Worm (Caenorhabditis elegans): Measurements from ENCODE around the gene T05A8.1.

T05A8.1 gene

DNA sequence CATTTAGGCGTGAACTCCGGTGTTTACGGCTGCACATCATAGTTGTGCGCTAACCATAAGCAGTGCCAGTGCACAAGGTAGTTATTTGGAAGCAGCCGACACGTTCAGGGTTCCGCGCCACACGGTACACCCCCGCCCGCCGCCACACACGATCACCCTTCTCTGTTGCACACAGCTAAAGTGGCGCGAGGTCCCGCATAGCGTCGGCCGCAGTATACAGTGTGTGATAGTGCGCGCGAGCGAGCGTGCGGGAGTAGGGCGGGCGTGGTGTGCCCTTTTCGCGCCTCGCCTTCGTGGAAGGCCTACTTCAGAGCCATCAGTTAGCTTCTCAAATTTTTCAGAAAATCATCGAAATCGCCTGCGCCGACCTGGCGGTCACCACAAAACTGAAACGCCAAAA lies 27.1 kb upstream of the T05A8.1 start (continued):
- TF ChIP-seq ZK185.1 (tag; optimal IDR thresholded peaks at IDR 0.05; ENCODE audit: poor library complexity, severe bottlenecking) = no peak

DNA sequence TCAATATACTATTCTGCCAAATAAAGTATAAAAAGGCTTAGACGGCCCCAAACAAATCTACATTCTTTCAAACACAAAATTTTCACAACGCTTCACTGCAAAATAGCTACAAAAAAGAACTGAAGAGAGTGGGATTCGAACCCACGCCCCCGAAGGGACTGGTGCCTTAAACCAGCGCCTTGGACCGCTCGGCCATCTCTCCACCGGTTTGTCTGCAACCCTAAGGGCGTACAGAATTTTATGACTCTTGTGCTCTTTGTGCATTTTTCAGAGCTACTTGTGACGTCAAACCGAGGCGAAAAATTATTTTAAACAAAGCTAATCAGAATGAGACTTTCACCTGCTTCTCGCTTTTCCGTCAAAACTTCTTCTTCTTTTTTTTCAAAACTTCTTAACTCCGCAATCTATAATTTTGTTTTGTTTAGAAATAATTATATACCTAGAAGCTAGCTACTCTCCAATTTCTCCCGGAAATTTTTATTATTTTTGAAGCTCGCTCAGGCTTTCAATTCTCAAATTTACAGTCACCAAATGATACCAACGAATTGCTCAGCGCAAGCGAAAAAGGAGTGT lies 26.4 kb upstream of the T05A8.1 start, which contains the start of gene T05A8.8:
TSS of gene T05A8.8 (plus strand) at position 523 of the 573 bp plus-strand sequence.
- TF ChIP-seq bed-2 (GFP tag; IDR thresholded peaks at IDR 0.05) (no peak), hmg-1.2 (GFP tag; IDR thresholded peaks at IDR 0.05) (peak; percentile 23; the same call in 1 of the 2 replicates), madf-6 (GFP tag; IDR thresholded peaks at IDR 0.05) (peak; percentile 32; the same call in 1 of the 2 replicates), efl-1 (GFP tag; optimal IDR thresholded peaks at IDR 0.05) (no peak), Y53G8AR.9 (GFP tag; conservative IDR thresholded peaks at IDR 0.05) (no peak), hlh-26 (GFP tag; conservative IDR thresholded peaks at IDR 0.05) (no peak), xnd-1 (tag; optimal IDR thresholded peaks at IDR 0.05) (no peak), lir-1 (GFP tag; conservative IDR thresholded peaks at IDR 0.05) (no peak), ztf-22 (GFP tag; optimal IDR thresholded peaks at IDR 0.05) (no peak), nfyb-1 (GFP tag; IDR thresholded peaks at IDR 0.05) (0 out of 2 replicates have a peak, but pooled peaks have one; percentile 14), D2030.7 (GFP tag; IDR thresholded peaks at IDR 0.05) (peak; percentile 45), F23B12.7 (tag; optimal IDR thresholded peaks at IDR 0.05; ENCODE audit: insufficient read depth) (no peak), unc-130 (GFP tag; optimal IDR thresholded peaks at IDR 0.05) (no peak), ZK185.1 (tag; optimal IDR thresholded peaks at IDR 0.05; ENCODE audit: poor library complexity, severe bottlenecking) (no peak), F39B2.1 (GFP tag; IDR thresholded peaks at IDR 0.05) (no peak), sea-2 (GFP tag; IDR thresholded peaks at IDR 0.05) (no peak), snpc-1.1 (tag; optimal IDR thresholded peaks at IDR 0.05; ENCODE audit: insufficient read depth) (no peak), ets-4 (GFP tag; optimal IDR thresholded peaks at IDR 0.05) (no peak), lin-26 (GFP tag; IDR thresholded peaks at IDR 0.05) (peak; percentile 50; the same call in 1 of the 2 replicates), tlf-1 (GFP tag; optimal IDR thresholded peaks at IDR 0.05) (no peak), hsf-1 (GFP tag; IDR thresholded peaks at IDR 0.05) (0 out of 2 replicates have a peak, but pooled peaks have one; percentile 15), B0261.1 (tag; optimal IDR thresholded peaks at IDR 0.05) (no peak), unc-62 (GFP tag; optimal IDR thresholded peaks at IDR 0.05) (no peak), nfya-1 (tag; optimal IDR thresholded peaks at IDR 0.05; ENCODE audit: borderline replicate concordance, insufficient read depth) (no peak), F33H1.4 (GFP tag; IDR thresholded peaks at IDR 0.05) (no peak), dpl-1 (GFP tag; optimal IDR thresholded peaks at IDR 0.05) (no peak), nhr-120 (GFP tag; IDR thresholded peaks at IDR 0.05) (0 out of 2 replicates have a peak, but pooled peaks have one; percentile 40), snpc-4 (GFP tag; optimal IDR thresholded peaks at IDR 0.05) (no peak), snpc-4 (tag; optimal IDR thresholded peaks at IDR 0.05) (no peak), somi-1 (GFP tag; optimal IDR thresholded peaks at IDR 0.05) (no peak), rcor-1 (GFP tag; IDR thresholded peaks at IDR 0.05) (no peak), attf-3 (GFP tag; conservative IDR thresholded peaks at IDR 0.05) (no peak), dox-1 (GFP tag; IDR thresholded peaks at IDR 0.05) (no peak), die-1 (tag; optimal IDR thresholded peaks at IDR 0.05) (no peak), tbp1 (GFP tag; optimal IDR thresholded peaks at IDR 0.05) (peak; percentile 86), rpc-1 (optimal IDR thresholded peaks at IDR 0.05) (peak; percentile 48), rpc-1 (tag; optimal IDR thresholded peaks at IDR 0.05) (peak; percentile 74)

DNA sequence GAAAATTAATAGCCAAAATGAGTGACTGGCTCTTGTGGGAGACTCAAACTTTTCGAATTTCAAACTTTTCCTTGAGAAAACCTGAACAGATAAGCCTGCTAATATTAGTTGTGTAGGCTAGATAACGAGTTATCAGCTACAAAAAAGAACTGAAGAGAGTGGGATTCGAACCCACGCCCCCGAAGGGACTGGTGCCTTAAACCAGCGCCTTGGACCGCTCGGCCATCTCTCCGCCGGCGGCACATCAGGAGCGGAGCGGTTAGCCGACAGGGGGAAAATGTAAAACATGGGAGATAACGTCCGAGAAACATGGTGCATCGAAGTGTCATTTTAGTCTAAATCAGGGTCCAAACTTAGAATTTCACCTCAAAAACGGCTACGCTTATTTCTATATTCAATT lies 25.8 kb upstream of the T05A8.1 start:
- TF ChIP-seq ztf-18 (tag; optimal IDR thresholded peaks at IDR 0.05) (peak; percentile 14), him-1 (tag; optimal IDR thresholded peaks at IDR 0.05) (peak; percentile 59), let-607 (tag; optimal IDR thresholded peaks at IDR 0.05) (no peak), xnd-1 (tag; optimal IDR thresholded peaks at IDR 0.05) (no peak), hmg-1.2 (GFP tag; IDR thresholded peaks at IDR 0.05) (peak; percentile 55), die-1 (tag; optimal IDR thresholded peaks at IDR 0.05) (peak; percentile 48), nhr-120 (GFP tag; IDR thresholded peaks at IDR 0.05) (no peak), aptf-3 (GFP tag; IDR thresholded peaks at IDR 0.05) (no peak), egrh-3 (GFP tag; IDR thresholded peaks at IDR 0.05) (peak; percentile 72), Y56A3A.18 (GFP tag; IDR thresholded peaks at IDR 0.05) (peak; percentile 39; the same call in 1 of the 2 replicates), C17E4.6 (GFP tag; IDR thresholded peaks at IDR 0.05) (no peak), lsl-1 (GFP tag; optimal IDR thresholded peaks at IDR 0.05) (peak; percentile 5), mcd-1 (GFP tag; IDR thresholded peaks at IDR 0.05) (peak; percentile 52; the same call in 1 of the 2 replicates)
